Worm (Caenorhabditis elegans) whole organism, mixed stage, embryonic: ENCODE measurements around the gene gfrp-1.

Experiments used
- ces-1 ChIP-seq: fragments of 150-350 bp; optimal IDR thresholded peaks from 2 replicates; lab custom pipeline; 2014; ENCODE audit warnings: missing biosample characterization, missing genetic modification reagents, missing genetic modification characterization
- lsy-2 ChIP-seq: fragments of 150-350 bp; optimal IDR thresholded peaks from 2 replicates; lab custom pipeline; 2014; ENCODE audit warnings: missing biosample characterization, missing genetic modification characterization
- nhr-12 ChIP-seq: fragments of 150-350 bp; optimal IDR thresholded peaks from 2 replicates; lab custom pipeline; 2014; ENCODE audit warnings: missing biosample characterization, missing genetic modification characterization
- nhr-2 ChIP-seq: fragments of 150-350 bp; optimal IDR thresholded peaks from 2 replicates; lab custom pipeline; 2014; ENCODE audit warnings: missing biosample characterization, missing genetic modification characterization
- nhr-76 ChIP-seq: sonication (generic microtip); optimal IDR thresholded peaks from 2 replicates; lab custom pipeline; 2017; ENCODE audit warnings: missing biosample characterization, missing genetic modification characterization
- unc-39 ChIP-seq: fragments of 150-350 bp; optimal IDR thresholded peaks from 2 replicates; lab custom pipeline; 2014; ENCODE audit warnings: missing biosample characterization, missing genetic modification characterization

ce11 chrIV:159864-160263 lies 43.5 kb upstream of the gfrp-1 start, which contains the start of gene Y38C1AA.19:
- no peak for TF ChIP-seq unc-39 (tag; lab: Kevin White, UChicago)
- no peak for TF ChIP-seq nhr-12 (tag; lab: Kevin White, UChicago)
- no peak for TF ChIP-seq nhr-76 (tag; lab: Kevin White, UChicago)
- TF ChIP-seq lsy-2 (tag; lab: Kevin White, UChicago) = no peak
- no peak for TF ChIP-seq ces-1 (GFP tag; lab: Kevin White, UChicago)
- TF ChIP-seq nhr-2 (tag; lab: Kevin White, UChicago) = no peak
